Fruit fly (Drosophila melanogaster) whole organism, embryonic: Measurements from ENCODE around the gene CG5973.

Experiments
- Adf1 ChIP-seq: fragments of 200-800 bp; sonication (Bioruptor generic); IDR thresholded peaks from 2 replicates; pipeline ENCODE4 v1.3.6; 2022; ENCODE audit warnings: missing biosample characterization, missing genetic modification characterization
- B-H2 ChIP-seq: fragments of 200-800 bp; sonication (Bioruptor generic); optimal IDR thresholded peaks from 2 replicates; lab custom pipeline; 2018; ENCODE audit warnings: missing biosample characterization, mild to moderate bottlenecking, missing genetic modification characterization
- Blimp-1 ChIP-seq: fragments of 200-800 bp; sonication (Bioruptor generic); optimal IDR thresholded peaks from 3 replicates; lab custom pipeline; 2018; ENCODE audit warnings: missing biosample characterization, missing genetic modification characterization, mild to moderate bottlenecking, moderate library complexity, missing genetic modification reagents
- CG10431 ChIP-seq: fragments of 200-800 bp; sonication (Bioruptor generic); optimal IDR thresholded peaks from 3 replicates; lab custom pipeline; 2018; ENCODE audit warnings: missing biosample characterization, mild to moderate bottlenecking, missing genetic modification characterization
- CG10959 ChIP-seq: fragments of 200-800 bp; sonication (Bioruptor generic); IDR thresholded peaks from 2 replicates; pipeline ENCODE4 v1.3.6; 2022; ENCODE audit warnings: missing biosample characterization, missing genetic modification characterization
- CG11085 ChIP-seq: fragments of 200-800 bp; sonication (Bioruptor generic); IDR thresholded peaks from 2 replicates; pipeline ENCODE4 v1.3.6; 2022; ENCODE audit warnings: missing biosample characterization, missing genetic modification characterization
- CG11247 ChIP-seq: fragments of 200-800 bp; sonication (Bioruptor generic); IDR thresholded peaks from 2 replicates; pipeline ENCODE4 v1.3.6; 2022; ENCODE audit warnings: missing biosample characterization, missing genetic modification characterization
- CG14014 ChIP-seq: fragments of 200-800 bp; sonication (Bioruptor generic); IDR thresholded peaks from 2 replicates; pipeline ENCODE4 v1.3.6; 2022; ENCODE audit warnings: missing biosample characterization, missing genetic modification characterization
- CG14860 ChIP-seq: fragments of 200-800 bp; sonication (Bioruptor generic); IDR thresholded peaks from 3 replicates; pipeline ENCODE4 v1.3.6; 2022; ENCODE audit warnings: missing biosample characterization, missing genetic modification characterization; ENCODE audit not compliant: partially characterized antibody
- CG15269 ChIP-seq: fragments of 200-800 bp; sonication (Bioruptor generic); optimal IDR thresholded peaks from 2 replicates; lab custom pipeline; 2018; ENCODE audit warnings: missing biosample characterization, mild to moderate bottlenecking, missing genetic modification characterization, moderate library complexity
- CG16863 ChIP-seq: fragments of 200-800 bp; sonication (Bioruptor generic); optimal IDR thresholded peaks from 3 replicates; lab custom pipeline; 2016; ENCODE audit warnings: missing biosample characterization, missing genetic modification characterization
- CG2120 ChIP-seq: fragments of 200-800 bp; sonication (Bioruptor generic); optimal IDR thresholded peaks from 3 replicates; lab custom pipeline; 2016; ENCODE audit warnings: missing biosample characterization, missing genetic modification characterization
- CG2202 ChIP-seq: fragments of 200-800 bp; sonication (Bioruptor generic); optimal IDR thresholded peaks from 2 replicates; lab custom pipeline; 2018; ENCODE audit warnings: missing biosample characterization, mild to moderate bottlenecking, missing genetic modification characterization
- CG2875 ChIP-seq: fragments of 200-800 bp; sonication (Bioruptor generic); optimal IDR thresholded peaks from 2 replicates; lab custom pipeline; 2017; ENCODE audit warnings: missing biosample characterization, mild to moderate bottlenecking, missing genetic modification characterization, missing genetic modification reagents
- CG30431 ChIP-seq: fragments of 200-800 bp; sonication (Bioruptor generic); optimal IDR thresholded peaks from 2 replicates; lab custom pipeline; 2017; ENCODE audit warnings: missing biosample characterization, missing genetic modification characterization
- CG32532 ChIP-seq: fragments of 200-800 bp; sonication (Bioruptor generic); IDR thresholded peaks from 2 replicates; pipeline ENCODE4 v1.3.6; 2022; ENCODE audit warnings: missing biosample characterization, missing genetic modification characterization
- CG34376 ChIP-seq: fragments of 200-800 bp; sonication (Bioruptor generic); optimal IDR thresholded peaks from 2 replicates; lab custom pipeline; 2018; ENCODE audit warnings: missing biosample characterization, mild to moderate bottlenecking, missing genetic modification characterization
- CG3726 ChIP-seq: fragments of 200-800 bp; sonication (Bioruptor generic); IDR thresholded peaks from 3 replicates; pipeline ENCODE4, ENCODE4 v1.3.6; 2022; ENCODE audit warnings: missing biosample characterization, missing genetic modification characterization
- CG4707 ChIP-seq: fragments of 200-800 bp; sonication (Bioruptor generic); optimal IDR thresholded peaks from 2 replicates; lab custom pipeline; 2018; ENCODE audit warnings: missing biosample characterization, mild to moderate bottlenecking, missing genetic modification characterization, moderate library complexity
- CG7556 ChIP-seq: fragments of 200-800 bp; sonication (Bioruptor generic); optimal IDR thresholded peaks from 2 replicates; lab custom pipeline; 2017; ENCODE audit warnings: missing biosample characterization, mild to moderate bottlenecking, missing genetic modification characterization
- CG8089 ChIP-seq: fragments of 200-800 bp; sonication (Bioruptor generic); optimal IDR thresholded peaks from 3 replicates; lab custom pipeline; 2016; ENCODE audit warnings: missing biosample characterization, missing genetic modification characterization
- CG9215 ChIP-seq: fragments of 200-800 bp; sonication (Bioruptor generic); IDR thresholded peaks from 2 replicates; pipeline ENCODE4 v1.3.6; 2022; ENCODE audit warnings: missing biosample characterization, missing genetic modification characterization
- Dfd ChIP-seq, 2 experiments: fragments of >200 bp; optimal IDR thresholded peaks; 2 replicates each; lab custom pipeline; 2017; ENCODE audit warnings: missing biosample characterization in 2 of 2, missing genetic modification characterization in 2 of 2
- Gug ChIP-seq: fragments of 200-800 bp; sonication (Bioruptor generic); IDR thresholded peaks from 4 replicates; pipeline ENCODE4 v1.3.6; 2022; ENCODE audit warnings: missing biosample characterization, missing genetic modification characterization
- H15 ChIP-seq: fragments of 200-800 bp; sonication (Bioruptor generic); IDR thresholded peaks from 3 replicates; pipeline ENCODE4 v1.3.6; 2022; ENCODE audit warnings: missing biosample characterization, missing genetic modification characterization
- H2.0 ChIP-seq: fragments of 200-800 bp; sonication (Bioruptor generic); IDR thresholded peaks from 2 replicates; pipeline ENCODE4 v1.3.6; 2022; ENCODE audit warnings: missing biosample characterization, missing genetic modification characterization
- Mad ChIP-seq: fragments of 200-800 bp; sonication (Bioruptor generic); optimal IDR thresholded peaks from 2 replicates; lab custom pipeline; 2016; ENCODE audit warnings: missing biosample characterization, missing genetic modification characterization
- Max ChIP-seq: fragments of 200-800 bp; sonication (Bioruptor generic); optimal IDR thresholded peaks from 2 replicates; lab custom pipeline; 2016; ENCODE audit warnings: missing biosample characterization, mild to moderate bottlenecking, missing genetic modification characterization
- Nf-YB ChIP-seq: fragments of 200-800 bp; sonication (Bioruptor generic); optimal IDR thresholded peaks from 3 replicates; lab custom pipeline; 2019; ENCODE audit warnings: missing biosample characterization, mild to moderate bottlenecking, missing genetic modification characterization, moderate library complexity
- Spps ChIP-seq: fragments of 200-800 bp; sonication (Bioruptor generic); optimal IDR thresholded peaks from 2 replicates; lab custom pipeline; 2018; ENCODE audit warnings: missing biosample characterization, mild to moderate bottlenecking, missing genetic modification characterization
- ap ChIP-seq: fragments of 200-800 bp; sonication (Bioruptor generic); IDR thresholded peaks from 2 replicates; pipeline ENCODE4 v1.3.6; 2022; ENCODE audit warnings: missing biosample characterization, missing genetic modification characterization
- bbx ChIP-seq: fragments of 200-800 bp; sonication (Bioruptor generic); IDR thresholded peaks from 2 replicates; pipeline ENCODE4 v1.3.6; 2022; ENCODE audit warnings: missing biosample characterization, missing genetic modification characterization; ENCODE audit not compliant: partially characterized antibody
- bowl ChIP-seq: fragments of 200-800 bp; sonication (Bioruptor generic); IDR thresholded peaks from 2 replicates; pipeline ENCODE4 v1.3.6; 2022; ENCODE audit warnings: missing biosample characterization, missing genetic modification characterization
- bsh ChIP-seq, 2 experiments: fragments of 200-800 bp; sonication (Bioruptor generic); optimal IDR thresholded peaks; 2 replicates each; lab custom pipeline; 2017 to 2018; ENCODE audit warnings: mild to moderate bottlenecking in 2 of 2, missing biosample characterization in 2 of 2, missing genetic modification characterization in 2 of 2, moderate library complexity in 1 of 2
- cwo ChIP-seq: fragments of 200-800 bp; sonication (Bioruptor generic); optimal IDR thresholded peaks from 3 replicates; lab custom pipeline; 2017; ENCODE audit warnings: missing biosample characterization, missing genetic modification characterization, mild to moderate bottlenecking, moderate library complexity, missing genetic modification reagents
- dan ChIP-seq: fragments of 200-800 bp; sonication (Bioruptor generic); IDR thresholded peaks from 2 replicates; pipeline ENCODE4 v1.3.6; 2022; ENCODE audit warnings: missing biosample characterization, missing genetic modification characterization
- gsb-n ChIP-seq: fragments of 200-800 bp; sonication (Bioruptor generic); optimal IDR thresholded peaks from 3 replicates; lab custom pipeline; 2018; ENCODE audit warnings: missing biosample characterization, mild to moderate bottlenecking, missing genetic modification characterization
- ham ChIP-seq: fragments of 200-800 bp; sonication (Bioruptor generic); IDR thresholded peaks from 2 replicates; pipeline ENCODE4 v1.3.6; 2022; ENCODE audit warnings: missing biosample characterization, missing genetic modification characterization
- knrl ChIP-seq: fragments of 200-800 bp; sonication (Bioruptor generic); IDR thresholded peaks from 3 replicates; pipeline ENCODE4 v1.3.6; 2022; ENCODE audit warnings: missing biosample characterization, missing genetic modification characterization; ENCODE audit not compliant: partially characterized antibody
- luna ChIP-seq: fragments of 200-800 bp; sonication (Bioruptor generic); optimal IDR thresholded peaks from 2 replicates; lab custom pipeline; 2016; ENCODE audit warnings: missing biosample characterization, missing genetic modification characterization
- maf-S ChIP-seq: fragments of 200-800 bp; sonication (Bioruptor generic); optimal IDR thresholded peaks from 2 replicates; lab custom pipeline; 2016; ENCODE audit warnings: missing biosample characterization, missing genetic modification characterization
- repo ChIP-seq: fragments of 200-800 bp; sonication (Bioruptor generic); optimal IDR thresholded peaks from 2 replicates; lab custom pipeline; 2016; ENCODE audit warnings: missing biosample characterization, missing genetic modification characterization
- run ChIP-seq: fragments of 200-800 bp; sonication (Bioruptor generic); optimal IDR thresholded peaks from 3 replicates; lab custom pipeline; 2018; ENCODE audit warnings: missing biosample characterization, mild to moderate bottlenecking, missing genetic modification characterization
- salm ChIP-seq: fragments of 200-800 bp; sonication (Bioruptor generic); optimal IDR thresholded peaks from 2 replicates; lab custom pipeline; 2018; ENCODE audit warnings: missing biosample characterization, mild to moderate bottlenecking, missing genetic modification characterization
- sim ChIP-seq: fragments of 200-800 bp; sonication (Bioruptor generic); IDR thresholded peaks from 2 replicates; pipeline ENCODE4 v1.3.6; 2022; ENCODE audit warnings: missing biosample characterization, missing genetic modification characterization
- sr ChIP-seq: fragments of 200-800 bp; sonication (Bioruptor generic); IDR thresholded peaks from 3 replicates; pipeline ENCODE4 v1.3.6; 2022; ENCODE audit warnings: missing biosample characterization, missing genetic modification characterization
- stwl ChIP-seq: fragments of 200-800 bp; sonication (Bioruptor generic); optimal IDR thresholded peaks from 3 replicates; lab custom pipeline; 2018; ENCODE audit warnings: missing biosample characterization, mild to moderate bottlenecking, missing genetic modification characterization, moderate library complexity
- trem ChIP-seq: fragments of 200-800 bp; optimal IDR thresholded peaks from 3 replicates; lab custom pipeline; 2019; ENCODE audit warnings: missing biosample characterization, mild to moderate bottlenecking, missing genetic modification characterization, moderate library complexity
- unpg ChIP-seq: fragments of 200-800 bp; sonication (Bioruptor generic); optimal IDR thresholded peaks from 3 replicates; lab custom pipeline; 2018; ENCODE audit warnings: missing biosample characterization, mild to moderate bottlenecking, missing genetic modification characterization, moderate library complexity
- zf30C ChIP-seq: fragments of 200-800 bp; sonication (Bioruptor generic); optimal IDR thresholded peaks from 3 replicates; lab custom pipeline; 2018; ENCODE audit warnings: missing biosample characterization, mild to moderate bottlenecking, missing genetic modification characterization

The CG5973 gene

dm6 chr2L:7426326-7427066 is 10.8 kb upstream of the CG5973 start, which contains the start of gene muc (continued):
- TF ChIP-seq CG10431 (GFP tag; lab: Kevin White, UChicago) = no peak
- TF ChIP-seq stwl (tag; lab: Kevin White, UChicago) = peak; percentile 71
- TF ChIP-seq repo (GFP tag; lab: Kevin White, UChicago) = no peak
- 0 out of 4 replicates have a peak, but pooled peaks have one; percentile 17 for TF ChIP-seq Gug (GFP tag; lab: Robert Waterston, UW)
- TF ChIP-seq CG9215 (GFP tag; lab: Robert Waterston, UW) = 0 out of 2 replicates have a peak, but pooled peaks have one; percentile 24
- TF ChIP-seq B-H2 (GFP tag; lab: Kevin White, UChicago) = peak; percentile 33
- peak; percentile 70 for TF ChIP-seq CG32532 (GFP tag; lab: Robert Waterston, UW)
- TF ChIP-seq luna (GFP tag; lab: Kevin White, UChicago) = no peak
- TF ChIP-seq CG2202 (tag; lab: Kevin White, UChicago) = no peak
- TF ChIP-seq bowl (GFP tag; lab: Robert Waterston, UW) = no peak
- TF ChIP-seq Adf1 (GFP tag; lab: Robert Waterston, UW) = no peak
- TF ChIP-seq unpg (GFP tag; lab: Kevin White, UChicago) = peak; percentile 44
- no peak for TF ChIP-seq CG2875 (GFP tag; lab: Kevin White, UChicago)
- TF ChIP-seq CG3726 (GFP tag; lab: Robert Waterston, UW) = no peak
- no peak for TF ChIP-seq CG8089
- TF ChIP-seq CG11247 (GFP tag; lab: Robert Waterston, UW) = no peak
- TF ChIP-seq ham (GFP tag; lab: Robert Waterston, UW) = no peak
- peak; percentile 23 for TF ChIP-seq gsb-n (tag; lab: Kevin White, UChicago)
- no peak for TF ChIP-seq CG7556 (GFP tag; lab: Kevin White, UChicago)
- TF ChIP-seq CG34376 = no peak
- no peak for TF ChIP-seq CG16863 (GFP tag; lab: Kevin White, UChicago)
- TF ChIP-seq Blimp-1 (GFP tag; lab: Kevin White, UChicago) = peak; percentile 21
- no peak for TF ChIP-seq H2.0 (GFP tag; lab: Robert Waterston, UW)
- TF ChIP-seq Spps = no peak
- peak; percentile 40 for TF ChIP-seq CG15269 (tag; lab: Kevin White, UChicago)
- TF ChIP-seq CG4707 (GFP tag; lab: Kevin White, UChicago) = no peak
- TF ChIP-seq cwo (GFP tag; lab: Kevin White, UChicago) = no peak
- peak; percentile 71 for TF ChIP-seq knrl (GFP tag; lab: Robert Waterston, UW)
- TF ChIP-seq sr (GFP tag; lab: Robert Waterston, UW) = no peak
- no peak for TF ChIP-seq Nf-YB (GFP tag; lab: Kevin White, UChicago)
- no peak for TF ChIP-seq zf30C
- no peak for TF ChIP-seq H15
- TF ChIP-seq Max (GFP tag; lab: Kevin White, UChicago) = no peak
- TF ChIP-seq trem = peak; percentile 49
- peak; percentile 10 for TF ChIP-seq maf-S (GFP tag; lab: Kevin White, UChicago)
- peak; percentile 80 for TF ChIP-seq bbx
- no peak for TF ChIP-seq run (tag; lab: Kevin White, UChicago)
- no peak for TF ChIP-seq CG10959 (GFP tag; lab: Robert Waterston, UW)
- TF ChIP-seq CG14014 (GFP tag; lab: Robert Waterston, UW) = 0 out of 2 replicates have a peak, but pooled peaks have one; percentile 14
- peak; percentile 40 for TF ChIP-seq Mad (GFP tag; lab: Kevin White, UChicago)
- peak in 1 of 2 experiments; percentile 31 for TF ChIP-seq bsh (GFP tag; optimal IDR thresholded peaks at IDR 0.05; lab: Kevin White, UChicago)
- TF ChIP-seq sim (GFP tag; lab: Robert Waterston, UW) = no peak
- TF ChIP-seq ap (GFP tag; lab: Robert Waterston, UW) = no peak
- peak; percentile 40; the same call in 2 of the 3 replicates for TF ChIP-seq CG14860 (GFP tag; lab: Robert Waterston, UW)
- no peak for TF ChIP-seq dan (GFP tag; lab: Robert Waterston, UW)
- TF ChIP-seq CG30431 (GFP tag; lab: Kevin White, UChicago) = no peak
- TF ChIP-seq CG11085 (GFP tag; lab: Robert Waterston, UW) = 0 out of 2 replicates have a peak, but pooled peaks have one; percentile 12
- peak; percentile 62 for TF ChIP-seq CG2120 (GFP tag; lab: Kevin White, UChicago)
- peak in 1 of 2 experiments; percentile 43 for TF ChIP-seq Dfd (GFP tag; optimal IDR thresholded peaks at IDR 0.05; lab: Kevin White, UChicago)
- TF ChIP-seq salm (tag; lab: Kevin White, UChicago) = no peak
